Fruit fly (Drosophila melanogaster): Measurements from ENCODE around the gene dy.

Gene dy

dm6 chrX:11720138-11720537, 58.4 kb downstream of the dy start, which contains the start of gene Tango10 (continued):
- no peak for TF ChIP-seq Bdp1 (GFP tag; optimal IDR thresholded peaks at IDR 0.05)
- TF ChIP-seq CG12942 (GFP tag; optimal IDR thresholded peaks at IDR 0.05), result no peak
- peak; percentile 49; the same call in 1 of the 3 replicates for TF ChIP-seq CG34422 (GFP tag; IDR thresholded peaks at IDR 0.05)
- no peak for TF ChIP-seq CG10321 (GFP tag; IDR thresholded peaks at IDR 0.05)
- peak; percentile 78; the same call in 2 of the 3 replicates for TF ChIP-seq zen2 (GFP tag; IDR thresholded peaks at IDR 0.05; ENCODE audit: partially characterized antibody)
- TF ChIP-seq ase (GFP tag; IDR thresholded peaks at IDR 0.05), result no peak
- TF ChIP-seq Blimp-1 (GFP tag; optimal IDR thresholded peaks at IDR 0.05), result peak; percentile 62
- TF ChIP-seq pum (GFP tag; optimal IDR thresholded peaks at IDR 0.05), result peak; percentile 55
- peak; percentile 35 for TF ChIP-seq slp2 (GFP tag; optimal IDR thresholded peaks at IDR 0.05)
- TF ChIP-seq odd (GFP tag; optimal IDR thresholded peaks at IDR 0.05), result no peak
- peak; percentile 27 for TF ChIP-seq vfl (GFP tag; optimal IDR thresholded peaks at IDR 0.05)
- peak; percentile 15 for TF ChIP-seq CG3163 (GFP tag; optimal IDR thresholded peaks at IDR 0.05)
- TF ChIP-seq ab (GFP tag; optimal IDR thresholded peaks at IDR 0.05), result no peak
- peak; percentile 4 for TF ChIP-seq slou (GFP tag; optimal IDR thresholded peaks at IDR 0.05)
- no peak for TF ChIP-seq CG6254 (GFP tag; optimal IDR thresholded peaks at IDR 0.05)
- no peak for TF ChIP-seq bab2 (GFP tag; optimal IDR thresholded peaks at IDR 0.05)
- TF ChIP-seq CTCF (GFP tag; optimal IDR thresholded peaks at IDR 0.05), result peak; percentile 24
- no peak for TF ChIP-seq CG18599 (GFP tag; optimal IDR thresholded peaks at IDR 0.05)
- TF ChIP-seq schlank (tag; optimal IDR thresholded peaks at IDR 0.05), result no peak
- TF ChIP-seq Fer1 (GFP tag; optimal IDR thresholded peaks at IDR 0.05), result peak; percentile 57
- TF ChIP-seq Atf-2 (GFP tag; optimal IDR thresholded peaks at IDR 0.05), result peak; percentile 2
- 0 out of 3 replicates have a peak, but pooled peaks have one; percentile 39 for TF ChIP-seq CG2889 (GFP tag; IDR thresholded peaks at IDR 0.05)
- no peak for TF ChIP-seq CG5245 (GFP tag; optimal IDR thresholded peaks at IDR 0.05)
- peak; percentile 12 for TF ChIP-seq CG10654 (GFP tag; optimal IDR thresholded peaks at IDR 0.05)
- TF ChIP-seq chinmo (GFP tag; IDR thresholded peaks at IDR 0.05; ENCODE audit: partially characterized antibody), result peak; percentile 77; the same call in 2 of the 4 replicates
- TF ChIP-seq CG10366 (GFP tag; IDR thresholded peaks at IDR 0.05), result peak; percentile 52
- TF ChIP-seq bowl (GFP tag; IDR thresholded peaks at IDR 0.05), result no peak
- TF ChIP-seq maf-S (GFP tag; optimal IDR thresholded peaks at IDR 0.05), result peak; percentile 48
- peak; percentile 59 for TF ChIP-seq CG2129 (GFP tag; IDR thresholded peaks at IDR 0.05; ENCODE audit: partially characterized antibody)
- peak; percentile 29 for TF ChIP-seq CG13894 (tag; optimal IDR thresholded peaks at IDR 0.05)
- peak; percentile 48 for TF ChIP-seq CG15269 (tag; optimal IDR thresholded peaks at IDR 0.05)
- TF ChIP-seq CG7963 (GFP tag; IDR thresholded peaks at IDR 0.05; ENCODE audit: partially characterized antibody), result no peak
- peak; percentile 84 for TF ChIP-seq unc-4 (GFP tag; IDR thresholded peaks at IDR 0.05; ENCODE audit: partially characterized antibody)
- no peak for TF ChIP-seq CG8478 (optimal IDR thresholded peaks at IDR 0.05)
- TF ChIP-seq ham (GFP tag; IDR thresholded peaks at IDR 0.05), result no peak
- peak; percentile 52 for TF ChIP-seq CG7786 (GFP tag; optimal IDR thresholded peaks at IDR 0.05)
- TF ChIP-seq Sin3A (optimal IDR thresholded peaks at IDR 0.05), result peak; percentile 64
- TF ChIP-seq gcm2 (GFP tag; optimal IDR thresholded peaks at IDR 0.05), result peak; percentile 21
- TF ChIP-seq CG9215 (GFP tag; IDR thresholded peaks at IDR 0.05), result no peak
- peak; percentile 43 for TF ChIP-seq CG9817 (tag; optimal IDR thresholded peaks at IDR 0.05)
- TF ChIP-seq lov (optimal IDR thresholded peaks at IDR 0.05), result no peak
- no peak for TF ChIP-seq lov (GFP tag; IDR thresholded peaks at IDR 0.05)
- no peak for TF ChIP-seq cato (GFP tag; optimal IDR thresholded peaks at IDR 0.05; ENCODE audit: borderline replicate concordance)
- TF ChIP-seq CG3726 (GFP tag; IDR thresholded peaks at IDR 0.05), result no peak
- TF ChIP-seq CG9876 (GFP tag; optimal IDR thresholded peaks at IDR 0.05), result peak; percentile 18
- TF ChIP-seq CG30020 (tag; optimal IDR thresholded peaks at IDR 0.05), result peak; percentile 64
- no peak for TF ChIP-seq CG6175 (GFP tag; IDR thresholded peaks at IDR 0.05)
- TF ChIP-seq CG10431 (GFP tag; optimal IDR thresholded peaks at IDR 0.05), result no peak
- TF ChIP-seq onecut (GFP tag; IDR thresholded peaks at IDR 0.05), result peak; percentile 23
- no peak for TF ChIP-seq wdn (GFP tag; IDR thresholded peaks at IDR 0.05)
- TF ChIP-seq ap (GFP tag; IDR thresholded peaks at IDR 0.05), result no peak
- 0 out of 2 replicates have a peak, but pooled peaks have one; percentile 22 for TF ChIP-seq NFAT (GFP tag; IDR thresholded peaks at IDR 0.05)
- no peak for TF ChIP-seq Atf3 (GFP tag; optimal IDR thresholded peaks at IDR 0.05)
